Worm (Caenorhabditis elegans) whole organism, L1 larva: Measurements from ENCODE around the gene srx-114.

Experiments used
- C16A3.4 ChIP-seq: fragments of 150-350 bp; optimal IDR thresholded peaks from 2 replicates; lab custom pipeline; 2014; ENCODE audit warnings: missing biosample characterization, missing genetic modification characterization
- F16B12.6 ChIP-seq: fragments of 150-350 bp; optimal IDR thresholded peaks from 2 replicates; lab custom pipeline; 2014; ENCODE audit warnings: missing biosample characterization, missing genetic modification characterization
- Y116A8C.19 ChIP-seq: sonication (generic microtip); optimal IDR thresholded peaks from 2 replicates; lab custom pipeline; 2016; ENCODE audit warnings: missing compliant biosample characterization, missing genetic modification characterization, borderline replicate concordance
- aha-1 ChIP-seq: fragments of 150-350 bp; optimal IDR thresholded peaks from 2 replicates; lab custom pipeline; 2014; ENCODE audit warnings: missing biosample characterization, missing genetic modification characterization
- alr-1 ChIP-seq: fragments of 200-800 bp; sonication (Bioruptor generic); optimal IDR thresholded peaks from 2 replicates; lab custom pipeline; 2018; ENCODE audit warnings: borderline replicate concordance, mild to moderate bottlenecking, missing genetic modification characterization, missing compliant biosample characterization
- blmp-1 ChIP-seq: fragments of 150-350 bp; optimal IDR thresholded peaks from 2 replicates; lab custom pipeline; 2014; ENCODE audit warnings: missing biosample characterization, missing genetic modification characterization
- ceh-8 ChIP-seq: fragments of 200-800 bp; sonication (Bioruptor generic); optimal IDR thresholded peaks from 2 replicates; lab custom pipeline; 2018; ENCODE audit warnings: mild to moderate bottlenecking, missing genetic modification characterization, moderate library complexity, missing compliant biosample characterization
- ceh-82 ChIP-seq, 3 experiments: fragments of 150-350 bp in 1 of 3; sonication (generic microtip) in 2 of 3; optimal IDR thresholded peaks; 2 replicates each; lab custom pipeline; 2014 to 2017; ENCODE audit warnings: missing biosample characterization in 3 of 3, missing genetic modification characterization in 3 of 3
- ces-1 ChIP-seq: fragments of 150-350 bp; optimal IDR thresholded peaks from 2 replicates; lab custom pipeline; 2014; ENCODE audit warnings: missing biosample characterization, missing genetic modification reagents, missing genetic modification characterization
- dpl-1 ChIP-seq, 3 experiments: fragments of 150-350 bp in 2 of 3; sonication (generic microtip) in 1 of 3; optimal IDR thresholded peaks; 2 replicates each; lab custom pipeline; 2014 to 2017; ENCODE audit warnings: missing biosample characterization in 3 of 3, missing genetic modification characterization in 3 of 3, missing genetic modification reagents in 3 of 3
- efl-1 ChIP-seq, 4 experiments: fragments of 150-350 bp; optimal IDR thresholded peaks in 3 of 4; peaks in 1 of 4; 1 replicate in 1 of 4; 2 replicates in 3 of 4; lab custom pipeline; 2014; ENCODE audit warnings: missing biosample characterization in 2 of 4, missing genetic modification characterization in 2 of 4, missing genetic modification reagents in 2 of 4
- ets-5 ChIP-seq: fragments of 200-800 bp; sonication (Bioruptor generic); IDR thresholded peaks from 2 replicates; pipeline ENCODE4 v1.3.6; 2022; ENCODE audit warnings: missing genetic modification characterization, missing compliant biosample characterization
- fkh-4 ChIP-seq: sonication (generic microtip); optimal IDR thresholded peaks from 2 replicates; lab custom pipeline; 2016; ENCODE audit warnings: missing compliant biosample characterization, missing genetic modification characterization, borderline replicate concordance
- irx-1 ChIP-seq: sonication (generic microtip); optimal IDR thresholded peaks from 2 replicates; lab custom pipeline; 2016; ENCODE audit warnings: missing genetic modification characterization, missing compliant biosample characterization
- jun-1 ChIP-seq: fragments of 150-350 bp; optimal IDR thresholded peaks from 2 replicates; lab custom pipeline; 2014; ENCODE audit warnings: missing biosample characterization, missing genetic modification reagents, missing genetic modification characterization
- lin-13 ChIP-seq: fragments of 150-350 bp; optimal IDR thresholded peaks from 2 replicates; lab custom pipeline; 2014; ENCODE audit warnings: missing biosample characterization, missing genetic modification reagents, missing genetic modification characterization
- lin-14 ChIP-seq: fragments of 200-800 bp; sonication (Bioruptor generic); optimal IDR thresholded peaks from 2 replicates; lab custom pipeline; 2018; ENCODE audit warnings: mild to moderate bottlenecking, missing genetic modification characterization, moderate library complexity, missing compliant biosample characterization
- lin-35 ChIP-seq, 2 experiments: fragments of 150-350 bp; optimal IDR thresholded peaks; 2 replicates each; lab custom pipeline; 2014; ENCODE audit warnings: missing biosample characterization in 2 of 2, missing genetic modification characterization in 2 of 2, missing genetic modification reagents in 2 of 2
- lin-39 ChIP-seq: fragments of 150-350 bp; optimal IDR thresholded peaks from 2 replicates; lab custom pipeline; 2014; ENCODE audit warnings: missing biosample characterization, missing genetic modification reagents, missing genetic modification characterization
- lsy-2 ChIP-seq, 2 experiments: fragments of 150-350 bp; optimal IDR thresholded peaks; 2 replicates each; lab custom pipeline; 2014; ENCODE audit warnings: missing biosample characterization in 2 of 2, missing genetic modification characterization in 2 of 2
- mdl-1 ChIP-seq, 2 experiments: fragments of 150-350 bp; optimal IDR thresholded peaks; 2 replicates each; lab custom pipeline; 2014 to 2017; ENCODE audit warnings: missing biosample characterization in 2 of 2, missing genetic modification characterization in 2 of 2, inconsistent platforms in 1 of 2
- nhr-12 ChIP-seq: sonication (generic microtip); optimal IDR thresholded peaks from 2 replicates; lab custom pipeline; 2017; ENCODE audit warnings: missing biosample characterization, missing genetic modification characterization
- nhr-28 ChIP-seq: fragments of 150-350 bp; optimal IDR thresholded peaks from 2 replicates; lab custom pipeline; 2014; ENCODE audit warnings: missing biosample characterization, missing genetic modification characterization
- nhr-47 ChIP-seq: sonication (generic microtip); optimal IDR thresholded peaks from 2 replicates; lab custom pipeline; 2016; ENCODE audit warnings: mild to moderate bottlenecking, missing genetic modification characterization, moderate library complexity, missing compliant biosample characterization
- nhr-71 ChIP-seq: sonication (generic microtip); optimal IDR thresholded peaks from 2 replicates; lab custom pipeline; 2016; ENCODE audit warnings: mild to moderate bottlenecking, missing genetic modification characterization, moderate library complexity, missing compliant biosample characterization
- nhr-85 ChIP-seq: sonication (generic microtip); peaks from one replicate; lab custom pipeline; 2016; ENCODE audit warnings: missing genetic modification characterization, inconsistent platforms, missing compliant biosample characterization
- nhr-90 ChIP-seq: sonication (generic microtip); optimal IDR thresholded peaks from 2 replicates; lab custom pipeline; 2016; ENCODE audit warnings: mild to moderate bottlenecking, missing genetic modification characterization, missing compliant biosample characterization; ENCODE audit not compliant: poor library complexity
- rnt-1 ChIP-seq: sonication (generic microtip); optimal IDR thresholded peaks from 2 replicates; lab custom pipeline; 2016; ENCODE audit warnings: mild to moderate bottlenecking, missing genetic modification characterization, moderate library complexity, missing compliant biosample characterization
- skn-1 ChIP-seq: fragments of 150-350 bp; optimal IDR thresholded peaks from 2 replicates; lab custom pipeline; 2014; ENCODE audit warnings: missing biosample characterization, missing genetic modification characterization
- sptf-1 ChIP-seq: fragments of 150-350 bp; optimal IDR thresholded peaks from 2 replicates; lab custom pipeline; 2014; ENCODE audit warnings: missing biosample characterization, missing genetic modification characterization
- tlp-1 ChIP-seq: fragments of 150-350 bp; optimal IDR thresholded peaks from 2 replicates; lab custom pipeline; 2014; ENCODE audit warnings: missing biosample characterization, missing genetic modification characterization
- unc-130 ChIP-seq: fragments of 150-350 bp; optimal IDR thresholded peaks from 2 replicates; lab custom pipeline; 2017; ENCODE audit warnings: missing biosample characterization, missing genetic modification characterization, inconsistent platforms
- unc-30 ChIP-seq: sonication (generic microtip); optimal IDR thresholded peaks from 2 replicates; lab custom pipeline; 2017; ENCODE audit warnings: missing biosample characterization, missing genetic modification characterization
- unc-62 ChIP-seq: fragments of 150-350 bp; optimal IDR thresholded peaks from 2 replicates; lab custom pipeline; 2014; ENCODE audit warnings: missing biosample characterization, missing genetic modification reagents, missing genetic modification characterization
- unc-86 ChIP-seq: sonication (generic microtip); optimal IDR thresholded peaks from 2 replicates; lab custom pipeline; 2016; ENCODE audit warnings: missing genetic modification characterization, missing compliant biosample characterization
- vab-15 ChIP-seq: sonication (generic microtip); optimal IDR thresholded peaks from 2 replicates; lab custom pipeline; 2017; ENCODE audit warnings: missing genotype, mild to moderate bottlenecking, missing genetic modification characterization, missing compliant biosample characterization
- xbp-1 ChIP-seq: sonication (generic microtip); optimal IDR thresholded peaks from 2 replicates; lab custom pipeline; 2016; ENCODE audit warnings: missing genetic modification characterization, missing compliant biosample characterization
- zip-4 ChIP-seq: fragments of 200-800 bp; sonication (Bioruptor generic); optimal IDR thresholded peaks from 2 replicates; lab custom pipeline; 2018; ENCODE audit warnings: mild to moderate bottlenecking, missing genetic modification characterization, moderate library complexity, missing compliant biosample characterization

The srx-114 gene

ce11 chrII:5436833-5437232 is 3.9 kb upstream of the srx-114 start, which contains the start of gene dct-5:
dct-5 (minus strand) TSS chrII:5436933.
- no peak for TF ChIP-seq sptf-1
- no peak for TF ChIP-seq alr-1 (tag; lab: Kevin White, UChicago)
- TF ChIP-seq fkh-4 (tag; lab: Kevin White, UChicago) = no peak
- TF ChIP-seq aha-1 (tag; lab: Kevin White, UChicago) = no peak
- TF ChIP-seq nhr-71 (tag; lab: Kevin White, UChicago) = no peak
- TF ChIP-seq mdl-1 (tag; optimal IDR thresholded peaks at IDR 0.05; lab: Kevin White, UChicago) = no peak
- no peak for TF ChIP-seq zip-4 (GFP tag; lab: Kevin White, UChicago)
- TF ChIP-seq unc-86 = no peak
- TF ChIP-seq tlp-1 (tag; lab: Kevin White, UChicago) = no peak
- TF ChIP-seq lin-14 (GFP tag; lab: Kevin White, UChicago) = no peak
- TF ChIP-seq unc-62 = no peak
- no peak for TF ChIP-seq ets-5 (GFP tag; lab: Robert Waterston, UW)
- TF ChIP-seq unc-30 (tag; lab: Kevin White, UChicago) = no peak
- TF ChIP-seq nhr-12 (tag; lab: Kevin White, UChicago) = no peak
- TF ChIP-seq nhr-90 (tag; lab: Kevin White, UChicago) = no peak
- no peak for TF ChIP-seq lin-13 (GFP tag; lab: Kevin White, UChicago)
- TF ChIP-seq ceh-82 (tag; optimal IDR thresholded peaks at IDR 0.05; lab: Kevin White, UChicago) = no peak
- TF ChIP-seq ceh-8 = no peak

DNA sequence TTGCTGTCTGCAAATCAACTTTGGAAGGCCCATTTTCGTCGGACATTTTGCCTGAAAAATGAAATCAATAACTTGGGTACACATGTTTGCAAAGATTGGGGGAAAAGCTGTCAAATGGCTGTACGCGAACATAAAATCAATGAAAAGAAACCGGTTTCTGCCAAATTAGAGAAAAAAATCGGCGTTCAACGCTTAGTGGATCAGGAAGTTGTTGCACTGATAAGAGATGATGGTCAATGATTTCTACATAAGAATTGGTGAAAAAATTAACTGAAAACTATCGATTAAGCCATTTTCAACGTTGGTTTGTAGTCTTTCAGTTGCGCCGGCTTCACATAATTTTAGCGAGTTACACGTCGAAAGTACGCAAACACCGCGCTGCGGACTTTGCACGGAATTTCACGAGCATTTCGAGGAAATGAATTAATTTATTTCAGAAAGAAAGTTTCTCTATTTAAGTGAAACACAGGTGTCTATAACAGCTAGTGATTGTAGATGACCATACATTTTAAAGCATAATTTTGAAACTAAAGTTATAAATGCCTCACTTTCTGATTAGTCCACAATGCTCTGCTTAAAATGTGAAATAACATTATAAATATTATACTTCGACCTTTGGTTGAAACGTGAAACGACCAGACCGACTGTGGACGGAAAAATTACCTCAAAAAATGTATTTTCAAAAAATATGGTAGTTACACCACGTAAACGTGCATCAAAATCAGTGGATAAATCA is 3.3 kb downstream of the srx-114 start, which contains the start of the genes F07F6.4 and F07F6.2:
Gene F07F6.4, minus strand, starts transcription at position 51 of the 736 bp plus-strand sequence.
Gene F07F6.2, plus strand, starts transcription at position 686 of the 736 bp plus-strand sequence.
- TF ChIP-seq nhr-28 (tag; lab: Kevin White, UChicago) (no peak), ces-1 (GFP tag; lab: Kevin White, UChicago) (no peak), skn-1 (tag; lab: Kevin White, UChicago) (peak; percentile 19), nhr-71 (tag; lab: Kevin White, UChicago) (peak; percentile 32), jun-1 (tag; lab: Kevin White, UChicago) (no peak), nhr-90 (tag; lab: Kevin White, UChicago) (no peak), efl-1 (optimal IDR thresholded peaks at IDR 0.05; lab: Kevin White, UChicago) (peak; percentile 40 to 55), efl-1 (GFP tag; optimal IDR thresholded peaks at IDR 0.05 in 1 of 2; lab: Kevin White, UChicago) (peak; percentile 56 to 89), blmp-1 (tag; lab: Kevin White, UChicago) (peak; percentile 34), irx-1 (tag; lab: Kevin White, UChicago) (no peak), lin-35 (GFP tag; optimal IDR thresholded peaks at IDR 0.05; lab: Kevin White, UChicago) (peak; percentile 44 to 63), xbp-1 (tag; lab: Kevin White, UChicago) (peak; percentile 68), unc-62 (no peak), F16B12.6 (tag; lab: Kevin White, UChicago) (peak; percentile 92), Y116A8C.19 (no peak), dpl-1 (GFP tag; optimal IDR thresholded peaks at IDR 0.05; lab: Kevin White, UChicago) (peak; percentile 30 to 64 (median 42)), unc-130 (peak; percentile 53), ceh-82 (tag; optimal IDR thresholded peaks at IDR 0.05; lab: Kevin White, UChicago) (peak in 1 of 3 experiments; percentile 31), rnt-1 (tag; lab: Kevin White, UChicago) (peak; percentile 20), nhr-47 (tag; lab: Kevin White, UChicago) (peak; percentile 2), lsy-2 (tag; optimal IDR thresholded peaks at IDR 0.05; lab: Kevin White, UChicago) (peak in 1 of 2 experiments; percentile 15), nhr-85 (tag; lab: Kevin White, UChicago) (no peak), lin-39 (tag; lab: Kevin White, UChicago) (no peak)

- TF ChIP-seq C16A3.4 (tag; lab: Kevin White, UChicago) (no peak), vab-15 (no peak), alr-1 (tag; lab: Kevin White, UChicago) (no peak), nhr-85 (tag; lab: Kevin White, UChicago) (peak; percentile 12)
Observed at ce11 chrII:5426470-5426869, 6.5 kb downstream of the srx-114 start.
